Worm (Caenorhabditis elegans): Measurements from ENCODE around the gene F59E12.3.

DNA sequence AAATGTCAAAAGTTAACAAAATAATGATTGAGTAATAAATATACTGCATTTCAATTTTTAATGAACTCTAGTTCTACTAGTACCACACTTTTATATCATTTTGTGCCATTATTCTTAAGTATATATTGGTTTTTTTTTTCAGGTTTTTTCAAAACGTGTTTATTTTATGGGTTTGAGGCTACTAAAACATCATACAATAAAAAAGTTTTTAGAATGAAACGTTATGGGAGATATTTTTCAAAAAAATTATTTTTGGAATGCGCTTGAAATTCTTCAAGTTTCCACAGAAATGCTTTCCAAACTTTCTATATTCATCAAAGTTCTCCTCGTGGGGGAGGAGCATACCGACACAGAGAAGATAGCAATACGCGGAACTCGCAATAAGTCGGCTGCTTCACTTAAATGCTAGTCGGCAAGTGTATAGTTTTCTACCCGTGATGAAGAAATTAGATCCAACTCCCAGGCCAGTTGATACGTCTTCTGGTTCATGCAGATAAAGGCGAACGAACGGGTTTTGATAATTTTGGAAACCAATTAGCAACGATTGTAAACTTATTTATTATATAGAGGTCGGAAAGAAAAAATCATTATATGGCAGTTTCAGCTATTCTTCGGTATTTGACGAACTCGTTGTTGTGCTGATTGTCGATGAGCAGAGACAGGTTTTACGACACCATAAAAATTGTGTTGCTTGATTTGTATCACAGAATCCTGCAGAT is 38.7 kb upstream of the F59E12.3 start, which contains the start of gene C17G10.10:
- TF ChIP-seq ceh-44 (GFP tag; IDR thresholded peaks at IDR 0.05) (0 out of 2 replicates have a peak, but pooled peaks have one; percentile 29), vab-7 (GFP tag; IDR thresholded peaks at IDR 0.05) (no peak), lin-15B (tag; optimal IDR thresholded peaks at IDR 0.05) (no peak), ceh-62 (tag; optimal IDR thresholded peaks at IDR 0.05) (no peak), fkh-10 (GFP tag; optimal IDR thresholded peaks at IDR 0.05) (no peak), pqm-1 (tag; optimal IDR thresholded peaks at IDR 0.05) (peak; percentile 33)
